Fruit fly (Drosophila melanogaster) whole organism, embryonic: Measurements from ENCODE around the gene CG6733.
A peak's percentile ranks its signal among the peaks of the same experiment; 100 is the strongest.

Source experiments
- Bgb ChIP-seq: fragments of 200-800 bp; sonication (Bioruptor generic); IDR thresholded peaks from 2 replicates; pipeline ENCODE4 v1.3.6; 2022; ENCODE audit warnings: missing biosample characterization, missing genetic modification characterization; ENCODE audit not compliant: partially characterized antibody
- CG10147 ChIP-seq: fragments of 200-800 bp; sonication (Bioruptor generic); optimal IDR thresholded peaks from 2 replicates; lab custom pipeline; 2019; ENCODE audit warnings: missing biosample characterization, mild to moderate bottlenecking, missing genetic modification characterization, moderate library complexity
- CG11247 ChIP-seq: fragments of 200-800 bp; sonication (Bioruptor generic); IDR thresholded peaks from 2 replicates; pipeline ENCODE4 v1.3.6; 2022; ENCODE audit warnings: missing biosample characterization, missing genetic modification characterization
- CG12155 ChIP-seq: fragments of 200-800 bp; sonication (Bioruptor generic); optimal IDR thresholded peaks from 3 replicates; lab custom pipeline; 2016; ENCODE audit warnings: missing biosample characterization, missing genetic modification characterization
- CG14014 ChIP-seq: fragments of 200-800 bp; sonication (Bioruptor generic); IDR thresholded peaks from 2 replicates; pipeline ENCODE4 v1.3.6; 2022; ENCODE audit warnings: missing biosample characterization, missing genetic modification characterization
- CG15479 ChIP-seq: fragments of 200-800 bp; sonication (Bioruptor generic); optimal IDR thresholded peaks from 3 replicates; lab custom pipeline; 2019; ENCODE audit warnings: missing biosample characterization, mild to moderate bottlenecking, missing genetic modification characterization, moderate library complexity
- CG16813 ChIP-seq: fragments of 200-800 bp; sonication (Bioruptor generic); IDR thresholded peaks from 3 replicates; pipeline ENCODE4 v1.3.6; 2022; ENCODE audit warnings: missing biosample characterization, missing genetic modification characterization; ENCODE audit not compliant: partially characterized antibody
- CG17568 ChIP-seq: fragments of 200-800 bp; sonication (Bioruptor generic); optimal IDR thresholded peaks from 2 replicates; lab custom pipeline; 2018; ENCODE audit warnings: missing biosample characterization, mild to moderate bottlenecking, missing genetic modification characterization, moderate library complexity
- CG1832 ChIP-seq: fragments of 200-800 bp; sonication (Bioruptor generic); optimal IDR thresholded peaks from 2 replicates; lab custom pipeline; 2017; ENCODE audit warnings: missing biosample characterization, mild to moderate bottlenecking, missing genetic modification characterization, inconsistent platforms
- CG2116 ChIP-seq: fragments of 200-800 bp; sonication (Bioruptor generic); optimal IDR thresholded peaks from 3 replicates; lab custom pipeline; 2018; ENCODE audit warnings: missing biosample characterization, mild to moderate bottlenecking, missing genetic modification characterization
- CG2202 ChIP-seq: fragments of 200-800 bp; sonication (Bioruptor generic); optimal IDR thresholded peaks from 2 replicates; lab custom pipeline; 2018; ENCODE audit warnings: missing biosample characterization, mild to moderate bottlenecking, missing genetic modification characterization
- CG4707 ChIP-seq: fragments of 200-800 bp; sonication (Bioruptor generic); optimal IDR thresholded peaks from 2 replicates; lab custom pipeline; 2018; ENCODE audit warnings: missing biosample characterization, mild to moderate bottlenecking, missing genetic modification characterization, moderate library complexity
- CG6175 ChIP-seq: fragments of 200-800 bp; sonication (Bioruptor generic); IDR thresholded peaks from 3 replicates; pipeline ENCODE4 v1.3.6; 2022; ENCODE audit warnings: missing biosample characterization, missing genetic modification characterization
- CG6813 ChIP-seq: fragments of 200-800 bp; sonication (Bioruptor generic); optimal IDR thresholded peaks from 2 replicates; lab custom pipeline; 2017; ENCODE audit warnings: missing biosample characterization, missing genetic modification characterization, mild to moderate bottlenecking, moderate library complexity, missing genetic modification reagents
- CG7271 ChIP-seq: fragments of 200-800 bp; sonication (Bioruptor generic); optimal IDR thresholded peaks from 2 replicates; lab custom pipeline; 2018; ENCODE audit warnings: missing biosample characterization, mild to moderate bottlenecking, missing genetic modification characterization, moderate library complexity
- CG7357 ChIP-seq: fragments of 200-800 bp; sonication (Bioruptor generic); IDR thresholded peaks from 3 replicates; pipeline ENCODE4 v1.3.6; 2022; ENCODE audit warnings: missing biosample characterization, missing genetic modification characterization
- CG7372 ChIP-seq: fragments of 200-800 bp; sonication (Bioruptor generic); IDR thresholded peaks from 2 replicates; pipeline ENCODE4 v1.3.6; 2022; ENCODE audit warnings: missing biosample characterization, missing genetic modification characterization
- CG7963 ChIP-seq: fragments of 200-800 bp; sonication (Bioruptor generic); IDR thresholded peaks from 3 replicates; pipeline ENCODE4 v1.3.6; 2022; ENCODE audit warnings: missing biosample characterization, missing genetic modification characterization; ENCODE audit not compliant: partially characterized antibody
- CTCF ChIP-seq: fragments of 200-800 bp; sonication (Bioruptor generic); optimal IDR thresholded peaks from 2 replicates; lab custom pipeline; 2017; ENCODE audit warnings: missing biosample characterization, mild to moderate bottlenecking, missing genetic modification characterization, moderate library complexity
- Dek ChIP-seq: fragments of 200-800 bp; sonication (Bioruptor generic); optimal IDR thresholded peaks from 3 replicates; lab custom pipeline; 2019; ENCODE audit warnings: missing biosample characterization, mild to moderate bottlenecking, missing genetic modification characterization, moderate library complexity
- Ets97D ChIP-seq: fragments of 200-800 bp; sonication (Bioruptor generic); optimal IDR thresholded peaks from 3 replicates; lab custom pipeline; 2016; ENCODE audit warnings: missing biosample characterization, missing genetic modification characterization
- Gsc ChIP-seq: fragments of 200-800 bp; sonication (Bioruptor generic); IDR thresholded peaks from 2 replicates; pipeline ENCODE4 v1.3.6; 2022; ENCODE audit warnings: missing biosample characterization, missing genetic modification characterization
- Hey ChIP-seq: fragments of 200-800 bp; sonication (Bioruptor generic); optimal IDR thresholded peaks from 3 replicates; lab custom pipeline; 2018; ENCODE audit warnings: missing biosample characterization, mild to moderate bottlenecking, missing genetic modification characterization
- Hmr ChIP-seq: fragments of 200-800 bp; sonication (Bioruptor generic); optimal IDR thresholded peaks from 3 replicates; lab custom pipeline; 2017; ENCODE audit warnings: mild to moderate bottlenecking, missing biosample characterization, missing genetic modification reagents, missing genetic modification characterization
- Hr78 ChIP-seq, 2 experiments: fragments of 200-800 bp in 1 of 2; fragments of >200 bp in 1 of 2; sonication (Bioruptor generic) in 1 of 2; optimal IDR thresholded peaks; 2 replicates each; lab custom pipeline; 2017 to 2019; ENCODE audit warnings: missing biosample characterization in 2 of 2, missing genetic modification characterization in 2 of 2, mild to moderate bottlenecking in 1 of 2, moderate library complexity in 1 of 2
- Oaz ChIP-seq: fragments of 200-800 bp; sonication (Bioruptor generic); IDR thresholded peaks from 2 replicates; pipeline ENCODE4 v1.3.6; 2022; ENCODE audit warnings: missing biosample characterization, missing genetic modification characterization
- Ptx1 ChIP-seq: fragments of 200-800 bp; sonication (Bioruptor generic); IDR thresholded peaks from 2 replicates; pipeline ENCODE4 v1.3.6; 2022; ENCODE audit warnings: missing biosample characterization, missing genetic modification characterization
- Ssrp ChIP-seq: fragments of 200-800 bp; sonication (Bioruptor generic); optimal IDR thresholded peaks from 2 replicates; lab custom pipeline; 2018; ENCODE audit warnings: missing biosample characterization, mild to moderate bottlenecking, missing genetic modification characterization, moderate library complexity
- Taf1 ChIP-seq: fragments of 200-800 bp; sonication (Bioruptor generic); IDR thresholded peaks from 2 replicates; pipeline ENCODE4 v1.3.6; 2022; ENCODE audit warnings: missing biosample characterization, missing genetic modification characterization
- al ChIP-seq: fragments of 200-800 bp; sonication (Bioruptor generic); IDR thresholded peaks from 2 replicates; pipeline ENCODE4 v1.3.6; 2022; ENCODE audit warnings: missing biosample characterization, missing genetic modification characterization
- ara ChIP-seq: fragments of 200-800 bp; sonication (Bioruptor generic); IDR thresholded peaks from 2 replicates; pipeline ENCODE4 v1.3.6; 2022; ENCODE audit warnings: missing biosample characterization, missing genetic modification characterization
- bsh ChIP-seq, 2 experiments: fragments of 200-800 bp; sonication (Bioruptor generic); optimal IDR thresholded peaks; 2 replicates each; lab custom pipeline; 2017 to 2018; ENCODE audit warnings: mild to moderate bottlenecking in 2 of 2, missing biosample characterization in 2 of 2, missing genetic modification characterization in 2 of 2, moderate library complexity in 1 of 2
- croc ChIP-seq: fragments of 200-800 bp; sonication (Bioruptor generic); conservative IDR thresholded peaks from 3 replicates; pipeline ENCODE4 v1.3.6; 2022; ENCODE audit warnings: missing biosample characterization, missing genetic modification characterization
- da ChIP-seq: fragments of 200-800 bp; sonication (Bioruptor generic); optimal IDR thresholded peaks from 2 replicates; lab custom pipeline; 2016; ENCODE audit warnings: missing biosample characterization, missing genetic modification characterization
- ewg ChIP-seq: fragments of 200-800 bp; sonication (Bioruptor generic); optimal IDR thresholded peaks from 3 replicates; lab custom pipeline; 2017; ENCODE audit warnings: mild to moderate bottlenecking, missing biosample characterization, missing genetic modification reagents, missing genetic modification characterization
- gsb ChIP-seq: fragments of 200-800 bp; sonication (Bioruptor generic); IDR thresholded peaks from 2 replicates; pipeline ENCODE4 v1.3.6; 2022; ENCODE audit warnings: missing biosample characterization, missing genetic modification characterization
- insv ChIP-seq, 2 experiments: fragments of 200-800 bp; sonication (Bioruptor generic); optimal IDR thresholded peaks; 3 replicates each; lab custom pipeline; 2016 to 2018; ENCODE audit warnings: missing biosample characterization in 2 of 2, missing genetic modification characterization in 2 of 2
- mld ChIP-seq: fragments of 200-800 bp; sonication (Bioruptor generic); IDR thresholded peaks from 3 replicates; pipeline ENCODE4 v1.3.6; 2022; ENCODE audit warnings: missing biosample characterization, missing genetic modification characterization; ENCODE audit not compliant: partially characterized antibody
- pan ChIP-seq, 4 experiments: fragments of >200 bp in 3 of 4; fragments of 200-800 bp in 1 of 4; sonication (Bioruptor generic) in 1 of 4; optimal IDR thresholded peaks in 3 of 4; IDR thresholded peaks in 1 of 4; 2 replicates each; pipeline versions ENCODE4 v1.3.6 to Lab custom; 2017 to 2022; ENCODE audit warnings: missing biosample characterization in 2 of 4, missing genetic modification characterization in 2 of 4, mixed read lengths in 1 of 4
- pros ChIP-seq: fragments of 200-800 bp; sonication (Bioruptor generic); optimal IDR thresholded peaks from 3 replicates; lab custom pipeline; 2019; ENCODE audit warnings: missing biosample characterization, mild to moderate bottlenecking, missing genetic modification characterization, moderate library complexity
- shn ChIP-seq: fragments of 200-800 bp; sonication (Bioruptor generic); optimal IDR thresholded peaks from 3 replicates; lab custom pipeline; 2016; ENCODE audit warnings: missing biosample characterization, missing genetic modification characterization
- sim ChIP-seq: fragments of 200-800 bp; sonication (Bioruptor generic); IDR thresholded peaks from 2 replicates; pipeline ENCODE4 v1.3.6; 2022; ENCODE audit warnings: missing biosample characterization, missing genetic modification characterization
- sisA ChIP-seq: fragments of 200-800 bp; sonication (Bioruptor generic); IDR thresholded peaks from 2 replicates; pipeline ENCODE4 v1.3.6; 2022; ENCODE audit warnings: missing biosample characterization, missing genetic modification characterization
- slou ChIP-seq: fragments of 200-800 bp; sonication (Bioruptor generic); optimal IDR thresholded peaks from 3 replicates; lab custom pipeline; 2016; ENCODE audit warnings: missing biosample characterization, missing genetic modification characterization
- stwl ChIP-seq: fragments of 200-800 bp; sonication (Bioruptor generic); optimal IDR thresholded peaks from 3 replicates; lab custom pipeline; 2018; ENCODE audit warnings: missing biosample characterization, mild to moderate bottlenecking, missing genetic modification characterization, moderate library complexity
- tll ChIP-seq, 2 experiments: fragments of 200-800 bp in 1 of 2; fragments of >200 bp in 1 of 2; sonication (Bioruptor generic) in 1 of 2; optimal IDR thresholded peaks; 2 replicates each; lab custom pipeline; 2017 to 2019; ENCODE audit warnings: missing biosample characterization in 2 of 2, missing genetic modification characterization in 2 of 2, mild to moderate bottlenecking in 1 of 2, moderate library complexity in 1 of 2
- tup ChIP-seq: fragments of 200-800 bp; sonication (Bioruptor generic); optimal IDR thresholded peaks from 2 replicates; lab custom pipeline; 2016; ENCODE audit warnings: missing biosample characterization, mild to moderate bottlenecking, missing genetic modification characterization, moderate library complexity
- z ChIP-seq: fragments of 200-800 bp; sonication (Bioruptor generic); IDR thresholded peaks from 3 replicates; pipeline ENCODE4 v1.3.6; 2022; ENCODE audit warnings: missing biosample characterization, missing genetic modification characterization
- zen ChIP-seq: fragments of 200-800 bp; sonication (Bioruptor generic); optimal IDR thresholded peaks from 3 replicates; lab custom pipeline; 2018; ENCODE audit warnings: missing biosample characterization, mild to moderate bottlenecking, missing genetic modification characterization, moderate library complexity

The CG6733 gene

DNA sequence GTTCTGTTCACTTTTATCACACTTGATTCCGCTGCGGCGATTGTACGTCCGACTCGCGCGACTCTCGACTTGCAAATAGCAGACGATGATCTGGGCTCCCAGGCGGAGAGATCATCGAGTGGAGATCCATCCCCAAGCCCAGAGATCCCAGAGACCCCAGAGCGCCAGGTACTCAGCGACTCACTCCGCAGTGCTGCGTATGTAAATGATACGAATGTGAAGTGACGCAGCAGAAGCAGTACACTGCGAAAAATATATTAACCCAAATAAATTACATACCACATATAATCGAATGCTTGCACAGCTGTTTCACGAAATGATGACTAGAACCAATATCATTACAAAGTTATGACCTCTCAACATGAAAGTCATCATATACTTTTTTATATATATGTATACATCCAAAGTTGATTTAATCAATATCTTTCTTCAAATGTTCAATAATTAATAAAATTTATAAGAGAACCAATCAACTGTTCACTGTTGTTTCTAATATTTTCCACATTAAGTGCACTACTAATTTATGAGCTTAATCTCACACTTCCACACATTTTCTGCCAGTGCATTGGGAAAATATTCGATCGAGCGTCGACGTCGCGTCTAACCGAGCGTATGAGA is 30.2 kb upstream of the CG6733 start, which contains the start of gene CG17111 (continued):
- TF ChIP-seq Ets97D: no peak
- no peak for TF ChIP-seq da
- no peak for TF ChIP-seq CTCF (GFP tag; lab: Kevin White, UChicago)
- TF ChIP-seq z (GFP tag; lab: Robert Waterston, UW): no peak
- no peak for TF ChIP-seq Gsc (GFP tag; lab: Robert Waterston, UW)
- no peak for TF ChIP-seq Ssrp (tag; lab: Kevin White, UChicago)
- TF ChIP-seq mld: no peak
- TF ChIP-seq CG7357 (GFP tag; lab: Robert Waterston, UW): no peak
- TF ChIP-seq Dek: peak; percentile 4
- no peak for TF ChIP-seq Taf1 (GFP tag; lab: Robert Waterston, UW)
- TF ChIP-seq Bgb: no peak
- peak; percentile 37 for TF ChIP-seq Hmr (GFP tag; lab: Kevin White, UChicago)
- TF ChIP-seq CG11247: no peak
- no peak for TF ChIP-seq sisA
- no peak for TF ChIP-seq CG1832 (GFP tag; lab: Kevin White, UChicago)
- peak; percentile 37 for TF ChIP-seq CG10147
- no peak for TF ChIP-seq Hr78 (GFP tag; optimal IDR thresholded peaks at IDR 0.05; lab: Kevin White, UChicago)
- TF ChIP-seq CG14014 (GFP tag; lab: Robert Waterston, UW): no peak
- no peak for TF ChIP-seq tup (GFP tag; lab: Kevin White, UChicago)
- TF ChIP-seq bsh (GFP tag; optimal IDR thresholded peaks at IDR 0.05; lab: Kevin White, UChicago): no peak
- TF ChIP-seq tll (GFP tag; optimal IDR thresholded peaks at IDR 0.05; lab: Kevin White, UChicago): no peak
- no peak for TF ChIP-seq CG7372 (GFP tag; lab: Robert Waterston, UW)
- TF ChIP-seq Ptx1: peak; percentile 46
- no peak for TF ChIP-seq CG17568 (GFP tag; lab: Kevin White, UChicago)
- TF ChIP-seq zen (tag; lab: Kevin White, UChicago): no peak
- no peak for TF ChIP-seq pros (GFP tag; lab: Kevin White, UChicago)
- no peak for TF ChIP-seq pan (optimal IDR thresholded peaks at IDR 0.05; lab: Kevin White, UChicago)
- TF ChIP-seq pan (GFP tag; optimal IDR thresholded peaks at IDR 0.05 in 1 of 2, IDR thresholded peaks at IDR 0.05 in 1 of 2): peak in 1 of 2 experiments; percentile 30
- no peak for TF ChIP-seq sim (GFP tag; lab: Robert Waterston, UW)
- no peak for TF ChIP-seq CG7271 (tag; lab: Kevin White, UChicago)
- TF ChIP-seq croc (GFP tag; lab: Robert Waterston, UW): no peak
- TF ChIP-seq slou: no peak
- TF ChIP-seq gsb (GFP tag; lab: Robert Waterston, UW): no peak
- no peak for TF ChIP-seq CG16813
- no peak for TF ChIP-seq CG4707 (GFP tag; lab: Kevin White, UChicago)
- no peak for TF ChIP-seq Oaz (GFP tag; lab: Robert Waterston, UW)
- no peak for TF ChIP-seq CG2202 (tag; lab: Kevin White, UChicago)
- no peak for TF ChIP-seq CG2116 (GFP tag; lab: Kevin White, UChicago)
- no peak for TF ChIP-seq Hey (tag; lab: Kevin White, UChicago)
- no peak for TF ChIP-seq shn (GFP tag; lab: Kevin White, UChicago)
- no peak for TF ChIP-seq CG6813 (GFP tag; lab: Kevin White, UChicago)
- no peak for TF ChIP-seq stwl
- TF ChIP-seq ara (GFP tag; lab: Robert Waterston, UW): no peak
- no peak for TF ChIP-seq insv (GFP tag; optimal IDR thresholded peaks at IDR 0.05; lab: Kevin White, UChicago)
- TF ChIP-seq CG15479 (GFP tag; lab: Kevin White, UChicago): no peak
- no peak for TF ChIP-seq CG6175 (GFP tag; lab: Robert Waterston, UW)
- TF ChIP-seq ewg (GFP tag; lab: Kevin White, UChicago): peak; percentile 9
- no peak for TF ChIP-seq CG12155 (GFP tag; lab: Kevin White, UChicago)
- TF ChIP-seq CG7963 (GFP tag; lab: Robert Waterston, UW): no peak
- TF ChIP-seq al: no peak
